Worm (Caenorhabditis elegans): ENCODE data around the gene cyp-35A3.

DNA sequence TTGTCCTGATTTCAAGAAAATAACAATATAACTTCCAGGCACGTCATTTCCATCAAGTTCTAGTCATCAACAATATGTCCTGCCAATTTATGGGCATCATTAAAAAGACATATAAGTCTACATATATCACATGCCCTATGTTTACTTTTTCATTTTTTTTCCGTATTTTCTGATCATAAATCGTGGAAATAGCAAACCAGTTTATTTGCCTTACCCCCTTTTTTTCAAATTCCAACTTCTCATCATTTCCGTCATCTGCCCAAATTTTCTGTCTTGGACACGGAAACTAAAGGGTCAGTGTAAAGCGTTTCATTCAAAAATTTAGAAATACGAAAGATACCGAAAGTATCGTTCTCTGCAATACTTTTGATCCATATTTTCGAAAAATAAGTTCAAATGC lies 30.1 kb upstream of the cyp-35A3 start:
- TF ChIP-seq elt-3 (tag; optimal IDR thresholded peaks at IDR 0.05) (no peak), blmp-1 (tag; optimal IDR thresholded peaks at IDR 0.05) (no peak), pha-4 (tag; optimal IDR thresholded peaks at IDR 0.05) (no peak), nhr-76 (tag; optimal IDR thresholded peaks at IDR 0.05) (no peak), ceh-43 (GFP tag; optimal IDR thresholded peaks at IDR 0.05) (no peak), flh-1 (GFP tag; optimal IDR thresholded peaks at IDR 0.05) (no peak)

All from whole organism, mixed stage, embryonic.